Fruit fly (Drosophila melanogaster) whole organism, prepupa: ENCODE data around the gene LSm-4.
A peak's percentile ranks its signal among the peaks of the same experiment; 100 is the strongest.

Source experiments
- CG10631 ChIP-seq: fragments of 200-800 bp; sonication (Bioruptor generic); optimal IDR thresholded peaks from 2 replicates; lab custom pipeline; 2016; ENCODE audit warnings: missing biosample characterization, missing genetic modification characterization
- CG10669 ChIP-seq: fragments of 200-800 bp; sonication (Bioruptor generic); optimal IDR thresholded peaks from 3 replicates; lab custom pipeline; 2018; ENCODE audit warnings: missing biosample characterization, mild to moderate bottlenecking, missing genetic modification characterization, moderate library complexity
- CG11294 ChIP-seq: fragments of 200-800 bp; sonication (Bioruptor generic); IDR thresholded peaks from 2 replicates; pipeline ENCODE4 v1.3.6; 2022; ENCODE audit warnings: missing biosample characterization, missing genetic modification characterization
- CG11762 ChIP-seq: fragments of 200-800 bp; sonication (Bioruptor generic); optimal IDR thresholded peaks from 3 replicates; lab custom pipeline; 2016; ENCODE audit warnings: missing biosample characterization, missing genetic modification characterization; ENCODE audit not compliant: insufficient read depth
- CG11902 ChIP-seq: fragments of 200-800 bp; sonication (Bioruptor generic); optimal IDR thresholded peaks from 3 replicates; lab custom pipeline; 2016; ENCODE audit warnings: missing biosample characterization, missing genetic modification characterization
- CG15336 ChIP-seq: fragments of 200-800 bp; sonication (Bioruptor generic); IDR thresholded peaks from 2 replicates; pipeline ENCODE4 v1.3.6; 2022; ENCODE audit warnings: missing biosample characterization, missing genetic modification characterization
- CG1621 ChIP-seq: fragments of 200-800 bp; sonication (Bioruptor generic); optimal IDR thresholded peaks from 3 replicates; lab custom pipeline; 2018; ENCODE audit warnings: missing biosample characterization, mild to moderate bottlenecking, missing genetic modification characterization
- CG16779 ChIP-seq: fragments of 200-800 bp; sonication (Bioruptor generic); optimal IDR thresholded peaks from 3 replicates; lab custom pipeline; 2017; ENCODE audit warnings: missing biosample characterization, mild to moderate bottlenecking, missing genetic modification characterization
- CG3032 ChIP-seq: fragments of 200-800 bp; optimal IDR thresholded peaks from 2 replicates; lab custom pipeline; 2019; ENCODE audit warnings: missing biosample characterization, mild to moderate bottlenecking, missing genetic modification characterization, moderate library complexity
- CG31627 ChIP-seq: fragments of 200-800 bp; sonication (Bioruptor generic); optimal IDR thresholded peaks from 3 replicates; lab custom pipeline; 2016; ENCODE audit warnings: missing biosample characterization, missing genetic modification characterization
- CG32006 ChIP-seq: fragments of 200-800 bp; sonication (Bioruptor generic); optimal IDR thresholded peaks from 3 replicates; lab custom pipeline; 2017; ENCODE audit warnings: missing biosample characterization, mild to moderate bottlenecking, missing genetic modification characterization
- CG34406 ChIP-seq: fragments of 200-800 bp; sonication (Bioruptor generic); optimal IDR thresholded peaks from 3 replicates; lab custom pipeline; 2016; ENCODE audit warnings: missing biosample characterization, missing genetic modification characterization
- CG3919 ChIP-seq: fragments of 200-800 bp; sonication (Bioruptor generic); optimal IDR thresholded peaks from 3 replicates; lab custom pipeline; 2016; ENCODE audit warnings: missing biosample characterization, missing genetic modification characterization
- CG4318 ChIP-seq: fragments of 200-800 bp; sonication (Bioruptor generic); optimal IDR thresholded peaks from 3 replicates; lab custom pipeline; 2017; ENCODE audit warnings: missing biosample characterization, mild to moderate bottlenecking, missing genetic modification characterization
- CG6163 ChIP-seq: fragments of 200-800 bp; sonication (Bioruptor generic); IDR thresholded peaks from 3 replicates; pipeline ENCODE4 v1.3.6; 2022; ENCODE audit warnings: missing biosample characterization, missing genetic modification characterization
- CG6276 ChIP-seq: fragments of 200-800 bp; sonication (Bioruptor generic); optimal IDR thresholded peaks from 2 replicates; lab custom pipeline; 2017; ENCODE audit warnings: missing biosample characterization, mild to moderate bottlenecking, missing genetic modification characterization
- CG6792 ChIP-seq: fragments of 200-800 bp; sonication (Bioruptor generic); optimal IDR thresholded peaks from 3 replicates; lab custom pipeline; 2016; ENCODE audit warnings: missing biosample characterization, missing genetic modification characterization
- CG6808 ChIP-seq: fragments of 200-800 bp; sonication (Bioruptor generic); optimal IDR thresholded peaks from 3 replicates; lab custom pipeline; 2017; ENCODE audit warnings: missing biosample characterization, missing genetic modification characterization, mild to moderate bottlenecking, moderate library complexity, missing genetic modification reagents
- CG6854 ChIP-seq: fragments of 200-800 bp; sonication (Bioruptor generic); optimal IDR thresholded peaks from 2 replicates; lab custom pipeline; 2017; ENCODE audit warnings: missing biosample characterization, mild to moderate bottlenecking, missing genetic modification characterization
- CG8119 ChIP-seq: fragments of 200-800 bp; sonication (Bioruptor generic); IDR thresholded peaks from 3 replicates; pipeline ENCODE4 v1.3.6; 2022; ENCODE audit warnings: missing biosample characterization, missing genetic modification characterization
- CG8632 ChIP-seq: fragments of 200-800 bp; sonication (Bioruptor generic); optimal IDR thresholded peaks from 3 replicates; lab custom pipeline; 2016; ENCODE audit warnings: missing biosample characterization, missing genetic modification characterization
- CG9139 ChIP-seq: fragments of 200-800 bp; sonication (Bioruptor generic); optimal IDR thresholded peaks from 3 replicates; lab custom pipeline; 2017; ENCODE audit warnings: missing biosample characterization, mild to moderate bottlenecking, missing genetic modification characterization
- Eip75B ChIP-seq: fragments of 200-800 bp; sonication (Bioruptor generic); optimal IDR thresholded peaks from 3 replicates; lab custom pipeline; 2016; ENCODE audit warnings: missing biosample characterization, missing genetic modification characterization
- Eip78C ChIP-seq: fragments of 200-800 bp; sonication (Bioruptor generic); peaks from one replicate; lab custom pipeline; 2016; ENCODE audit warnings: missing biosample characterization, missing genetic modification characterization
- Eip93F ChIP-seq: fragments of 200-800 bp; sonication (Bioruptor generic); optimal IDR thresholded peaks from 2 replicates; lab custom pipeline; 2016; ENCODE audit warnings: missing biosample characterization, mild to moderate bottlenecking, missing genetic modification characterization
- Ets21C ChIP-seq: fragments of 200-800 bp; sonication (Bioruptor generic); optimal IDR thresholded peaks from 3 replicates; lab custom pipeline; 2016; ENCODE audit warnings: missing biosample characterization, missing genetic modification characterization
- Ets96B ChIP-seq: fragments of 200-800 bp; optimal IDR thresholded peaks from 2 replicates; lab custom pipeline; 2019; ENCODE audit warnings: missing biosample characterization, mild to moderate bottlenecking, missing genetic modification characterization, moderate library complexity
- Gug ChIP-seq: fragments of 200-800 bp; sonication (Bioruptor generic); IDR thresholded peaks from 2 replicates; pipeline ENCODE4 v1.3.6; 2022; ENCODE audit warnings: missing biosample characterization, missing genetic modification characterization
- Hr38 ChIP-seq: sonication (Bioruptor generic); optimal IDR thresholded peaks from 2 replicates; lab custom pipeline; 2016; ENCODE audit warnings: missing biosample characterization, missing genetic modification characterization
- Hr39 ChIP-seq: fragments of 200-800 bp; sonication (Bioruptor generic); optimal IDR thresholded peaks from 2 replicates; lab custom pipeline; 2016; ENCODE audit warnings: missing biosample characterization, missing genetic modification characterization
- Hr4 ChIP-seq: fragments of 200-800 bp; sonication (Bioruptor generic); optimal IDR thresholded peaks from 3 replicates; lab custom pipeline; 2016; ENCODE audit warnings: missing biosample characterization, missing genetic modification characterization
- Lpt ChIP-seq: fragments of 200-800 bp; sonication (Bioruptor generic); optimal IDR thresholded peaks from 3 replicates; lab custom pipeline; 2016; ENCODE audit warnings: missing biosample characterization, missing genetic modification characterization
- Met ChIP-seq: fragments of 200-800 bp; sonication (Bioruptor generic); optimal IDR thresholded peaks from 3 replicates; lab custom pipeline; 2016; ENCODE audit warnings: missing biosample characterization, missing genetic modification characterization
- OdsH ChIP-seq: fragments of 200-800 bp; sonication (Bioruptor generic); optimal IDR thresholded peaks from 3 replicates; lab custom pipeline; 2016; ENCODE audit warnings: missing biosample characterization, missing genetic modification characterization
- Smox ChIP-seq: fragments of 200-800 bp; sonication (Bioruptor generic); optimal IDR thresholded peaks from 3 replicates; lab custom pipeline; 2016; ENCODE audit warnings: missing biosample characterization, missing genetic modification characterization
- Sox102F ChIP-seq: fragments of 200-800 bp; sonication (Bioruptor generic); optimal IDR thresholded peaks from 2 replicates; lab custom pipeline; 2016; ENCODE audit warnings: missing biosample characterization, mild to moderate bottlenecking, missing genetic modification characterization
- Sox14 ChIP-seq: fragments of 200-800 bp; sonication (Bioruptor generic); optimal IDR thresholded peaks from 3 replicates; lab custom pipeline; 2016; ENCODE audit warnings: missing biosample characterization, missing genetic modification characterization
- Sox15 ChIP-seq: fragments of 200-800 bp; sonication (Bioruptor generic); optimal IDR thresholded peaks from 3 replicates; lab custom pipeline; 2016; ENCODE audit warnings: missing biosample characterization, missing genetic modification characterization
- acj6 ChIP-seq: fragments of 200-800 bp; sonication (Bioruptor generic); optimal IDR thresholded peaks from 3 replicates; lab custom pipeline; 2016; ENCODE audit warnings: missing biosample characterization, missing genetic modification characterization
- cyc ChIP-seq: fragments of 200-800 bp; sonication (Bioruptor generic); optimal IDR thresholded peaks from 3 replicates; lab custom pipeline; 2016; ENCODE audit warnings: missing biosample characterization, missing genetic modification characterization
- dac ChIP-seq: fragments of 200-800 bp; sonication (Bioruptor generic); optimal IDR thresholded peaks from 2 replicates; lab custom pipeline; 2017; ENCODE audit warnings: missing biosample characterization, mild to moderate bottlenecking, missing genetic modification characterization
- dsx ChIP-seq: fragments of 200-800 bp; optimal IDR thresholded peaks from 3 replicates; lab custom pipeline; 2019; ENCODE audit warnings: missing biosample characterization, mild to moderate bottlenecking, missing genetic modification characterization, moderate library complexity; ENCODE audit not compliant: poor library complexity, severe bottlenecking
- eg ChIP-seq: fragments of 200-800 bp; sonication (Bioruptor generic); IDR thresholded peaks from 3 replicates; pipeline ENCODE4 v1.3.6; 2022; ENCODE audit warnings: missing biosample characterization, missing genetic modification characterization
- esn ChIP-seq: fragments of 200-800 bp; sonication (Bioruptor generic); optimal IDR thresholded peaks from 2 replicates; lab custom pipeline; 2016; ENCODE audit warnings: missing biosample characterization, mild to moderate bottlenecking, missing genetic modification characterization, moderate library complexity
- fd59A ChIP-seq: fragments of 200-800 bp; sonication (Bioruptor generic); optimal IDR thresholded peaks from 2 replicates; lab custom pipeline; 2017; ENCODE audit warnings: missing biosample characterization, mild to moderate bottlenecking, missing genetic modification characterization, missing genetic modification reagents
- fd85E ChIP-seq: fragments of 200-800 bp; sonication (Bioruptor generic); optimal IDR thresholded peaks from 3 replicates; lab custom pipeline; 2016; ENCODE audit warnings: missing biosample characterization, missing genetic modification characterization
- net ChIP-seq: fragments of 200-800 bp; sonication (Bioruptor generic); optimal IDR thresholded peaks from 3 replicates; lab custom pipeline; 2016; ENCODE audit warnings: missing biosample characterization, missing genetic modification characterization
- pdm3 ChIP-seq: fragments of 200-800 bp; sonication (Bioruptor generic); optimal IDR thresholded peaks from 3 replicates; lab custom pipeline; 2016; ENCODE audit warnings: missing biosample characterization, missing genetic modification characterization
- salr ChIP-seq, 2 experiments: fragments of 200-800 bp; sonication (Bioruptor generic); optimal IDR thresholded peaks; 3 replicates each; lab custom pipeline; 2016 to 2018; ENCODE audit warnings: missing biosample characterization in 2 of 2, missing genetic modification characterization in 2 of 2, mild to moderate bottlenecking in 1 of 2
- spab ChIP-seq: fragments of 200-800 bp; sonication (Bioruptor generic); optimal IDR thresholded peaks from 2 replicates; lab custom pipeline; 2017; ENCODE audit warnings: missing biosample characterization, mild to moderate bottlenecking, missing genetic modification characterization, missing genetic modification reagents
- ss ChIP-seq, 2 experiments: fragments of 200-800 bp; sonication (Bioruptor generic); optimal IDR thresholded peaks; 2 replicates in 1 of 2; 3 replicates in 1 of 2; lab custom pipeline; 2017 to 2018; ENCODE audit warnings: mild to moderate bottlenecking in 2 of 2, missing biosample characterization in 2 of 2, missing genetic modification characterization in 2 of 2, moderate library complexity in 1 of 2
- svp ChIP-seq: fragments of 200-800 bp; sonication (Bioruptor generic); peaks from one replicate; lab custom pipeline; 2016; ENCODE audit warnings: missing biosample characterization, missing genetic modification characterization
- vri ChIP-seq: fragments of 200-800 bp; sonication (Bioruptor generic); optimal IDR thresholded peaks from 3 replicates; lab custom pipeline; 2016; ENCODE audit warnings: missing biosample characterization, mild to moderate bottlenecking, missing genetic modification characterization

The LSm-4 gene

dm6 chr2L:10428528-10428927 is 23.5 kb upstream of the LSm-4 start, which contains the start of gene CG5188:
TSS of gene CG5188 (plus strand) at chr2L:10428829.
- TF ChIP-seq CG9139 (no peak), Sox102F (GFP tag; lab: Kevin White, UChicago) (no peak), Ets96B (peak; percentile 49), dac (no peak), Smox (GFP tag; lab: Kevin White, UChicago) (no peak), fd59A (GFP tag; lab: Kevin White, UChicago) (no peak), esn (GFP tag; lab: Kevin White, UChicago) (peak; percentile 64), CG8119 (GFP tag; lab: Robert Waterston, UW) (no peak; the same call in 1 of the 3 replicates), Lpt (peak; percentile 4), pdm3 (GFP tag; lab: Kevin White, UChicago) (no peak), net (no peak), dsx (GFP tag; lab: Kevin White, UChicago) (no peak), CG10669 (GFP tag; lab: Kevin White, UChicago) (no peak), CG3919 (GFP tag; lab: Kevin White, UChicago) (no peak), CG8632 (GFP tag; lab: Kevin White, UChicago) (no peak), CG6163 (GFP tag; lab: Robert Waterston, UW) (peak; percentile 31; the same call in 1 of the 3 replicates), CG6808 (GFP tag; lab: Kevin White, UChicago) (no peak), salr (GFP tag; optimal IDR thresholded peaks at IDR 0.05; lab: Kevin White, UChicago) (no peak), Eip93F (GFP tag; lab: Kevin White, UChicago) (no peak), CG32006 (GFP tag; lab: Kevin White, UChicago) (no peak), Sox14 (GFP tag; lab: Kevin White, UChicago) (peak; percentile 22), Hr4 (GFP tag; lab: Kevin White, UChicago) (no peak), CG1621 (tag; lab: Kevin White, UChicago) (no peak), fd85E (GFP tag; lab: Kevin White, UChicago) (no peak), CG6854 (no peak), ss (GFP tag; optimal IDR thresholded peaks at IDR 0.05; lab: Kevin White, UChicago) (peak in 1 of 2 experiments; percentile 1), Hr39 (GFP tag; lab: Kevin White, UChicago) (peak; percentile 15), CG6792 (GFP tag; lab: Kevin White, UChicago) (peak; percentile 35), CG15336 (peak; percentile 69), CG34406 (GFP tag; lab: Kevin White, UChicago) (no peak), CG11294 (GFP tag; lab: Robert Waterston, UW) (no peak), OdsH (GFP tag; lab: Kevin White, UChicago) (peak; percentile 51), svp (GFP tag; lab: Kevin White, UChicago) (no peak), CG6276 (no peak), CG10631 (GFP tag; lab: Kevin White, UChicago) (no peak), CG4318 (GFP tag; lab: Kevin White, UChicago) (no peak), CG11762 (GFP tag; lab: Kevin White, UChicago) (peak; percentile 35), spab (GFP tag; lab: Kevin White, UChicago) (no peak), Hr38 (GFP tag; lab: Kevin White, UChicago) (no peak), Eip78C (GFP tag; lab: Kevin White, UChicago) (peak; percentile 82), CG31627 (GFP tag; lab: Kevin White, UChicago) (peak; percentile 16), vri (GFP tag; lab: Kevin White, UChicago) (no peak), acj6 (GFP tag; lab: Kevin White, UChicago) (peak; percentile 37), CG3032 (tag; lab: Kevin White, UChicago) (peak; percentile 52), Met (GFP tag; lab: Kevin White, UChicago) (no peak), Sox15 (GFP tag; lab: Kevin White, UChicago) (peak; percentile 7), CG11902 (GFP tag; lab: Kevin White, UChicago) (no peak), eg (no peak; the same call in 2 of the 3 replicates), Gug (0 out of 2 replicates have a peak, but pooled peaks have one; percentile 9), Ets21C (GFP tag; lab: Kevin White, UChicago) (no peak), Eip75B (no peak), CG16779 (tag; lab: Kevin White, UChicago) (no peak), cyc (GFP tag; lab: Kevin White, UChicago) (peak; percentile 23)
